Worm (Caenorhabditis elegans) whole organism, L3 larva: ENCODE measurements around the gene Y55B1AR.2.

Source experiments
- ZK546.5 ChIP-seq: sonication (generic microtip); optimal IDR thresholded peaks from 2 replicates; lab custom pipeline; 2017; ENCODE audit warnings: missing biosample characterization, missing genetic modification characterization
- aly-2 ChIP-seq: fragments of 150-350 bp; optimal IDR thresholded peaks from 2 replicates; lab custom pipeline; 2014; ENCODE audit warnings: missing biosample characterization, missing genetic modification characterization
- ama-1 ChIP-seq: fragments of 150-350 bp; optimal IDR thresholded peaks from 2 replicates; lab custom pipeline; 2018
- ceh-16 ChIP-seq: sonication (generic microtip); optimal IDR thresholded peaks from 2 replicates; lab custom pipeline; 2017; ENCODE audit warnings: missing biosample characterization, missing genetic modification characterization
- ceh-9 ChIP-seq: sonication (generic microtip); optimal IDR thresholded peaks from 2 replicates; lab custom pipeline; 2018; ENCODE audit warnings: missing biosample characterization, missing genetic modification characterization
- daf-12 ChIP-seq: fragments of 150-350 bp; optimal IDR thresholded peaks from 2 replicates; lab custom pipeline; 2014; ENCODE audit warnings: missing biosample characterization, missing genetic modification reagents, missing genetic modification characterization
- egl-27 ChIP-seq: sonication (generic microtip); optimal IDR thresholded peaks from 4 replicates; lab custom pipeline; 2017; ENCODE audit warnings: missing biosample characterization, missing genetic modification reagents, missing genetic modification characterization
- elt-1 ChIP-seq: fragments of 150-350 bp; optimal IDR thresholded peaks from 2 replicates; lab custom pipeline; 2014; ENCODE audit warnings: missing biosample characterization, missing genetic modification characterization
- elt-2 ChIP-seq: sonication (generic microtip); optimal IDR thresholded peaks from 2 replicates; lab custom pipeline; 2016; ENCODE audit warnings: missing genetic modification reagents, mild to moderate bottlenecking, missing genetic modification characterization, missing compliant biosample characterization
- elt-3 ChIP-seq, 3 experiments: fragments of 150-350 bp in 1 of 3; sonication (generic microtip) in 2 of 3; optimal IDR thresholded peaks; 2 replicates in 2 of 3; 4 replicates in 1 of 3; lab custom pipeline; 2014 to 2017; ENCODE audit warnings: missing biosample characterization in 3 of 3, missing genetic modification characterization in 3 of 3
- eor-1 ChIP-seq, 2 experiments: fragments of 150-350 bp; optimal IDR thresholded peaks; 2 replicates each; lab custom pipeline; 2014 to 2018; ENCODE audit warnings: missing biosample characterization in 2 of 2, missing genetic modification characterization in 2 of 2
- fkh-10 ChIP-seq: sonication (generic microtip); optimal IDR thresholded peaks from 2 replicates; lab custom pipeline; 2017; ENCODE audit warnings: missing biosample characterization, missing genetic modification reagents, missing genetic modification characterization
- fkh-2 ChIP-seq: fragments of 150-350 bp; optimal IDR thresholded peaks from 2 replicates; lab custom pipeline; 2014; ENCODE audit warnings: missing biosample characterization, missing genetic modification reagents, missing genetic modification characterization
- fos-1 ChIP-seq: fragments of 150-350 bp; optimal IDR thresholded peaks from 2 replicates; lab custom pipeline; 2014; ENCODE audit warnings: missing biosample characterization, missing genetic modification characterization
- hmg-11 ChIP-seq: sonication (generic microtip); optimal IDR thresholded peaks from 2 replicates; lab custom pipeline; 2016; ENCODE audit warnings: missing genetic modification characterization, missing compliant biosample characterization
- lin-15B ChIP-seq: fragments of 150-350 bp; optimal IDR thresholded peaks from 2 replicates; lab custom pipeline; 2014; ENCODE audit warnings: missing biosample characterization, missing genetic modification characterization
- lsy-12 ChIP-seq: sonication (generic microtip); optimal IDR thresholded peaks from 2 replicates; lab custom pipeline; 2016; ENCODE audit warnings: mild to moderate bottlenecking, missing genetic modification characterization, missing compliant biosample characterization
- mdl-1 ChIP-seq: fragments of 150-350 bp; optimal IDR thresholded peaks from 2 replicates; lab custom pipeline; 2014; ENCODE audit warnings: missing biosample characterization, missing genetic modification characterization
- mml-1 ChIP-seq: fragments of 150-350 bp; sonication (generic microtip); optimal IDR thresholded peaks from 3 replicates; lab custom pipeline; 2014; ENCODE audit warnings: missing biosample characterization, missing genetic modification characterization
- nfya-1 ChIP-seq: sonication (generic microtip); optimal IDR thresholded peaks from 2 replicates; lab custom pipeline; 2017; ENCODE audit warnings: missing genetic modification characterization, mild to moderate bottlenecking, missing compliant biosample characterization, antibody characterized with exemption, moderate library complexity; ENCODE audit not compliant: insufficient read depth
- nhr-11 ChIP-seq: fragments of 150-350 bp; optimal IDR thresholded peaks from 2 replicates; lab custom pipeline; 2014; ENCODE audit warnings: missing biosample characterization, missing genetic modification characterization
- nhr-12 ChIP-seq: fragments of 150-350 bp; optimal IDR thresholded peaks from 2 replicates; lab custom pipeline; 2014; ENCODE audit warnings: missing biosample characterization, missing genetic modification characterization
- nhr-23 ChIP-seq: fragments of 150-350 bp; optimal IDR thresholded peaks from 2 replicates; lab custom pipeline; 2014; ENCODE audit warnings: missing biosample characterization, missing genetic modification reagents, missing genetic modification characterization
- nhr-25 ChIP-seq: sonication (generic microtip); optimal IDR thresholded peaks from 2 replicates; lab custom pipeline; 2017; ENCODE audit warnings: missing biosample characterization, missing genetic modification characterization
- nhr-43 ChIP-seq: sonication (generic microtip); optimal IDR thresholded peaks from 2 replicates; lab custom pipeline; 2016; ENCODE audit warnings: mild to moderate bottlenecking, missing genetic modification characterization, missing compliant biosample characterization; ENCODE audit not compliant: poor library complexity, severe bottlenecking
- nhr-76 ChIP-seq: fragments of 150-350 bp; sonication (generic microtip); optimal IDR thresholded peaks from 5 replicates; lab custom pipeline; 2014; ENCODE audit warnings: missing biosample characterization, missing genetic modification characterization
- nhr-77 ChIP-seq: fragments of 150-350 bp; optimal IDR thresholded peaks from 2 replicates; lab custom pipeline; 2014; ENCODE audit warnings: missing biosample characterization, missing genetic modification characterization
- sea-2 ChIP-seq: fragments of 150-350 bp; sonication (generic microtip); optimal IDR thresholded peaks from 4 replicates; lab custom pipeline; 2014; ENCODE audit warnings: missing biosample characterization, missing genetic modification reagents, missing genetic modification characterization
- skn-1 ChIP-seq: fragments of 150-350 bp; optimal IDR thresholded peaks from 2 replicates; lab custom pipeline; 2014; ENCODE audit warnings: missing biosample characterization, missing genetic modification characterization
- tbx-2 ChIP-seq: sonication (generic microtip); optimal IDR thresholded peaks from 2 replicates; lab custom pipeline; 2016; ENCODE audit warnings: mild to moderate bottlenecking, missing genetic modification characterization, missing compliant biosample characterization
- unc-39 ChIP-seq: sonication (generic microtip); optimal IDR thresholded peaks from 4 replicates; lab custom pipeline; 2017; ENCODE audit warnings: missing biosample characterization, missing genetic modification characterization
- unc-62 ChIP-seq: fragments of 150-350 bp; sonication (generic microtip); optimal IDR thresholded peaks from 4 replicates; lab custom pipeline; 2014; ENCODE audit warnings: missing biosample characterization, missing genetic modification reagents, missing genetic modification characterization
- zag-1 ChIP-seq: fragments of 150-350 bp; optimal IDR thresholded peaks from 2 replicates; lab custom pipeline; 2014; ENCODE audit warnings: missing biosample characterization, missing genetic modification characterization
- ztf-11 ChIP-seq: fragments of 150-350 bp; optimal IDR thresholded peaks from 2 replicates; lab custom pipeline; 2014; ENCODE audit warnings: missing biosample characterization, missing genetic modification characterization

Gene Y55B1AR.2

DNA sequence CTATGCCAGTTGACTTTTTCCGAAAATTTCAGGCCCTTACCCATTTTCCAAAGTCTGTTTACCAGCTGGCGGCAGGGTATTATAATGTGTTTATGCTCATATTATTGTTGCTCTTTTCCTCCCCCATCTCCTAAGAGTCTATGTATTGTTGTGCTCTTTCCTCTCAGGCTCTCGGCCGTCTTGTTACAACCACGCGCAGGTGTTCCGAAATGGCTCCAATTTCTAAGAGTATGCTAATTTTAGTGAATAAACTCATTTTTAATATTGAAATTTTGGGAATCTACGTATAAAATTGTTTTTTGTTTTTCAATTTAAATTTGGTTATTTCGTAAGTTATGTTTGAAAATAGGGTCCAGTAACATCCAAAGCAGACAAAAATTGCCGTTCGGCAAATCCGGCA lies 40.5 kb downstream of the Y55B1AR.2 start:
- TF ChIP-seq nhr-77 (tag; lab: Kevin White, UChicago): no peak
- no peak for TF ChIP-seq ztf-11
- no peak for TF ChIP-seq nhr-23 (tag; lab: Kevin White, UChicago)
- TF ChIP-seq mml-1: no peak
- TF ChIP-seq sea-2 (GFP tag; lab: Kevin White, UChicago): no peak
- TF ChIP-seq eor-1 (tag; optimal IDR thresholded peaks at IDR 0.05; lab: Kevin White, UChicago): no peak
- TF ChIP-seq lsy-12 (tag; lab: Kevin White, UChicago): no peak
- no peak for TF ChIP-seq nfya-1
- TF ChIP-seq tbx-2 (tag; lab: Kevin White, UChicago): no peak
- TF ChIP-seq ZK546.5: no peak
- TF ChIP-seq skn-1 (tag; lab: Kevin White, UChicago): no peak
- TF ChIP-seq fos-1 (tag; lab: Kevin White, UChicago): no peak
- TF ChIP-seq ama-1 (lab: Kevin White, UChicago): no peak

DNA sequence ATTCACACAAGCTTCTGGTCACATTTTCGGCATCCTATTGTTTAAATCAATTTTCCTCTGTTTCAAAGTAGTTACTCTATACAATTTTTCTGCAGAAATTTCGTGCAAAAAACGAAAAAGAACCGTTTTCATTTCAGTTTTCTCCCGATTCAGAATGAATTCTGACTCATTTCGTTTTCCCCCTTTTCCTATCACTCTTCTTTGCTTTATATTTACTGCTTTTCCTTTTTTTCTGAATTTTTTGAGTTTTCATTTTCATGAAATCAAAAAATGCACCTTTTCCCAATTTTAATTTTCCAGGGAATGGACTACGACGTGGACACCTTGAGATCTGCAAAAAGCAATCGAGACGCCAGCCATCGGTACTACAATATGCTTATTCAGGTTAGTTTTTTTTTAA lies 42.9 kb downstream of the Y55B1AR.2 start, which contains the start of gene B0353.1:
B0353.1 (plus strand) TSS at position 301 of the 400 bp plus-strand sequence.
- TF ChIP-seq elt-1 (tag; lab: Kevin White, UChicago) (no peak), skn-1 (tag; lab: Kevin White, UChicago) (no peak), lsy-12 (tag; lab: Kevin White, UChicago) (no peak), elt-2 (tag; lab: Kevin White, UChicago) (no peak), nhr-76 (tag; lab: Kevin White, UChicago) (no peak), ama-1 (lab: Kevin White, UChicago) (no peak), nhr-25 (tag; lab: Kevin White, UChicago) (no peak), ZK546.5 (no peak), lin-15B (tag; lab: Kevin White, UChicago) (no peak), zag-1 (tag; lab: Kevin White, UChicago) (no peak), ceh-16 (tag; lab: Kevin White, UChicago) (no peak), egl-27 (tag; lab: Kevin White, UChicago) (no peak)

DNA sequence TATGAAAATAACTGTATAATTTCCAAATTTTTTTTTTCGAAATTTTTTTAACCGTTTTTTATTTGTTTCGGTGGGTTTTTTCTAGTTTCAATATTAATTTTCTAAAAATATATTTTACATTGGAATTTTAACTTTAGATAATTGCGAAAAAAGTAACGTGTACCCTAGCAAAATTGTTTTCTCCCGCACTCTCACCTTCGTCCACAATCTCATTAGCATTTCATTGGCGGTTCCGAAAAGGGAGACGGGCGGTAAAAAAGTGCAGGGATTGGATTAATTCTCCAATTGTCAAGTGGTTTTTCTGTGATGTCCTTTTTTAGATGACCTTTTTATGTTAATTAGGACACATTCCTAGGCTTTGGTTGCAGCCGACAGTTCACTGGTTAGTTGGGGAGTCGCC lies 49.4 kb downstream of the Y55B1AR.2 start:
- TF ChIP-seq fkh-10 (GFP tag; lab: Kevin White, UChicago): no peak
- no peak for TF ChIP-seq ceh-9 (tag; lab: Kevin White, UChicago)
- no peak for TF ChIP-seq nhr-43
- no peak for TF ChIP-seq aly-2 (tag; lab: Kevin White, UChicago)
- no peak for TF ChIP-seq nhr-11 (tag; lab: Kevin White, UChicago)
- no peak for TF ChIP-seq mdl-1 (tag; lab: Kevin White, UChicago)
- TF ChIP-seq egl-27 (tag; lab: Kevin White, UChicago): no peak

DNA sequence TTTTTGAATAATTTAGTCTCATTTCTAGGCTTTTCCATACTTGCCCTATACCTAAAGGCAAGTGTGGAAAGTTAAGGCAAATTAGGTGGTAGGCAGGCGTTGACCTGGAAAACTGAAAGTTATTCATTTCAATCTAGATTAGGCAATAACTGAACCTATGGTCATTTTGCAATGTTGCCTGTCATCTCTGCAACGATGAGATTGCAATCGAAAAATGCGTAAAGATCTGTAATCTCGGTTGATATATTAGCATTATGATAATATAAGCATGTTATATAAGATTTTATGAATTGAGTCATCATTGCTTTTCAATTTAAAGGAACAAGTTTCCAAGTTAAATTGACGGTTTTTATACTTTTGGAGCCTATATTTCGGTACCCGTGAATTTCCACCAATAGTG lies 50.9 kb downstream of the Y55B1AR.2 start:
- TF ChIP-seq fkh-2: no peak
- no peak for TF ChIP-seq ceh-16 (tag; lab: Kevin White, UChicago)
- peak; percentile 85 for TF ChIP-seq elt-1 (tag; lab: Kevin White, UChicago)

DNA sequence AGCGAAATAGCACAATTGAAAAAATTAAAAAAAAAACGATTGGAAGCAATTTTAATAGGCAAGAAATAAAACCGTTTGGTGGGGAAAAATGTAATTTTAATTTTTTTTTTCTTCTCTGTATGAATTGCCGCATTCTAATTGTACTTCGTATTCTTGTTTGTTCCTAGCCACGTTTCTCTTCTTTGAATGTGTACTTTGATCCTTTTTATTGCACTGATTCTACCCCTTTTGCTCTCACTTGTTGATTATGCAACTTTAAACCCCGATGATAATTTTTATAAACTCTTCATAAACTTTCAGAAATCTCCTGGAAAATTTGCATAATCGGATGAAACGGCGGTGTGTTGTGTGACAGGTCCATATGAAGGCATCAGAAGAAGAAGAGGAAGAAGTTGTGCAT lies 56.8 kb downstream of the Y55B1AR.2 start, which contains the start of gene T22F7.1:
T22F7.1 (plus strand) TSS at position 301 of the 400 bp plus-strand sequence.
- no peak for TF ChIP-seq nhr-43
- TF ChIP-seq unc-39: no peak
- TF ChIP-seq unc-62 (GFP tag; lab: Kevin White, UChicago): no peak
- no peak for TF ChIP-seq lsy-12 (tag; lab: Kevin White, UChicago)
- TF ChIP-seq nhr-25 (tag; lab: Kevin White, UChicago): no peak
- TF ChIP-seq zag-1 (tag; lab: Kevin White, UChicago): no peak
- TF ChIP-seq eor-1 (tag; optimal IDR thresholded peaks at IDR 0.05; lab: Kevin White, UChicago): no peak
- TF ChIP-seq elt-2 (tag; lab: Kevin White, UChicago): no peak
- TF ChIP-seq hmg-11 (tag; lab: Kevin White, UChicago): no peak
- no peak for TF ChIP-seq elt-3 (tag; optimal IDR thresholded peaks at IDR 0.05; lab: Kevin White, UChicago)
- TF ChIP-seq elt-1 (tag; lab: Kevin White, UChicago): no peak
- no peak for TF ChIP-seq sea-2 (GFP tag; lab: Kevin White, UChicago)
- no peak for TF ChIP-seq nhr-12 (tag; lab: Kevin White, UChicago)
- TF ChIP-seq daf-12: no peak
- TF ChIP-seq ceh-9 (tag; lab: Kevin White, UChicago): no peak
- TF ChIP-seq egl-27 (tag; lab: Kevin White, UChicago): no peak
